Fruit fly (Drosophila melanogaster) whole organism: ENCODE measurements around the gene CG43056.

Experiments used
- CG8478 ChIP-seq: fragments of >200 bp; optimal IDR thresholded peaks from 2 replicates; lab custom pipeline; 2018; ENCODE audit warnings: inconsistent platforms
- Dll ChIP-seq: fragments of >200 bp; optimal IDR thresholded peaks from 2 replicates; lab custom pipeline; 2017
- EcR ChIP-seq, 2 experiments: fragments of >200 bp; optimal IDR thresholded peaks; 2 replicates each; lab custom pipeline; 2017; ENCODE audit warnings: missing biosample characterization in 2 of 2, missing genetic modification characterization in 2 of 2, missing genetic modification reagents in 2 of 2
- pan ChIP-seq: fragments of >200 bp; optimal IDR thresholded peaks from 2 replicates; lab custom pipeline; 2017
- psq ChIP-seq: fragments of >200 bp; optimal IDR thresholded peaks from 2 replicates; lab custom pipeline; 2017
- usp ChIP-seq: fragments of >200 bp; optimal IDR thresholded peaks from 2 replicates; lab custom pipeline; 2017; ENCODE audit warnings: missing biosample characterization, missing genetic modification characterization, mixed read lengths

Gene CG43056

dm6 chr2L:4433608-4434007 lies 4.0 kb upstream of the CG43056 start, which contains the start of the genes CG34177 and CG34178:
Gene CG34177, plus strand, starts transcription at chr2L:4433908.
Gene CG34178, plus strand, starts transcription at chr2L:4433908.
- no peak for TF ChIP-seq Dll (lab: Kevin White, UChicago)

dm6 chr2L:4440881-4441737 lies 3.5 kb downstream of the CG43056 start, which contains the start of gene CG15431:
Gene CG15431, minus strand, starts transcription at chr2L:4441282.
- TF ChIP-seq pan (lab: Kevin White, UChicago) (no peak), CG8478 (lab: Kevin White, UChicago) (no peak), usp (GFP tag; lab: Kevin White, UChicago) (no peak), Dll (lab: Kevin White, UChicago) (no peak), EcR (GFP tag; optimal IDR thresholded peaks at IDR 0.05; lab: Kevin White, UChicago) (no peak), psq (lab: Kevin White, UChicago) (no peak)

- TF ChIP-seq EcR (GFP tag; optimal IDR thresholded peaks at IDR 0.05; lab: Kevin White, UChicago) (no peak), CG8478 (lab: Kevin White, UChicago) (no peak), pan (lab: Kevin White, UChicago) (no peak), Dll (lab: Kevin White, UChicago) (no peak), usp (GFP tag; lab: Kevin White, UChicago) (no peak), psq (lab: Kevin White, UChicago) (no peak)
Observed at dm6 chr2L:4442010-4442587, 4.5 kb downstream of the CG43056 start, which contains the start of the genes Sfp24F and CG15432. Gene Sfp24F, minus strand, starts transcription at chr2L:4442060. Gene CG15432, plus strand, starts transcription at chr2L:4442320.

DNA sequence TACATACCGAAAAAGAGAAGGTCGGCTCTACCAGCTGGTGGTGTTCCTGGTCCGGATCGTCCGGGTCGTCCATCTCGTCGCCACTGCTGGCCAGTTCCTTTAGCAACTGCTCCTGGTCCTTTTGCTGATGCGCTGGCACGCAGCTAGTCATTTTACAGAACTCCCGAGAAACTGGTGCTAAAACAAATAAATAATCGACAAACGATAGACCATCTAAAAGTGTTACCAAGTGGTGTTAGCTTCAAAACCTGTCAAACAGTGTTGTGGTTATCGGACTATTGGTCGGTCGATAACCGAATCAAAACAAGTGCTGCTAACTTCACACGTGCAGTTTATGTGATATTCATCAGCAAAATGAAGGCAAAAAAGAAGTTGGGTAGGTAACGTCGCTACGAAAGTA lies 6.9 kb downstream of the CG43056 start, which contains the start of the genes morgue and Elp3:
Gene morgue, minus strand, starts transcription at position 224 of the 400 bp plus-strand sequence.
Gene Elp3, plus strand, starts transcription at position 276 of the 400 bp plus-strand sequence.
- TF ChIP-seq CG8478 (lab: Kevin White, UChicago) (no peak), Dll (lab: Kevin White, UChicago) (no peak), psq (lab: Kevin White, UChicago) (no peak), EcR (GFP tag; optimal IDR thresholded peaks at IDR 0.05; lab: Kevin White, UChicago) (no peak), pan (lab: Kevin White, UChicago) (no peak), usp (GFP tag; lab: Kevin White, UChicago) (no peak)

dm6 chr2L:4448582-4449016 lies 11.0 kb downstream of the CG43056 start, which contains the start of gene MFS18:
Gene MFS18, minus strand, starts transcription at chr2L:4448635.
- no peak for TF ChIP-seq Dll (lab: Kevin White, UChicago)
- TF ChIP-seq CG8478 (lab: Kevin White, UChicago), result no peak
- no peak for TF ChIP-seq pan (lab: Kevin White, UChicago)
- no peak for TF ChIP-seq usp (GFP tag; lab: Kevin White, UChicago)
- no peak for TF ChIP-seq EcR (GFP tag; optimal IDR thresholded peaks at IDR 0.05; lab: Kevin White, UChicago)
- TF ChIP-seq psq (lab: Kevin White, UChicago), result no peak

DNA sequence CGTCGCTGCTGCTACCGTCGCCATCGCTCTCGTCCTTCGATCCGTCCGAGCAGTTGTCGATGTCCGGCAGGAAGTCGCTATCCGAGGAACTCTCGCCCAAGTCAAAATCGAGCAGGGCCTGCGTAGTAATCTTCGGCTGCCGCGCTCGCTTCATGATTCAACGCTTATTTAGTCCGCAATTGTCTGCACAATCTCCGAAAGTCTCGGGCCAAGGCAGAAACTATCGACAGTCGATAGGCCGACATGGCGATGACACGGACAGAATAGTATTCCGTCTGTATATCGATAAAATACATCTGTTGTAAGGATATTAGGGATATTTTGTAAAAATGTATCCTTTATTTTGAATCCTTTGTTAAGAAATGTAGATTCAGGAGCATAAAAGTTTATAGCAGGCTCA lies 15.2 kb downstream of the CG43056 start, which contains the start of gene CG15439:
Gene CG15439, minus strand, starts transcription at position 241 of the 400 bp plus-strand sequence.
- no peak for TF ChIP-seq CG8478 (lab: Kevin White, UChicago)
- no peak for TF ChIP-seq usp (GFP tag; lab: Kevin White, UChicago)
- no peak for TF ChIP-seq psq (lab: Kevin White, UChicago)

dm6 chr2L:4454009-4454689 lies 16.6 kb downstream of the CG43056 start, which contains the start of the genes Secp43 and ND-B8:
Gene Secp43, minus strand, starts transcription at chr2L:4454453.
Gene ND-B8, plus strand, starts transcription at chr2L:4454626.
- TF ChIP-seq usp (GFP tag; lab: Kevin White, UChicago) (no peak), pan (lab: Kevin White, UChicago) (no peak), psq (lab: Kevin White, UChicago) (no peak), CG8478 (lab: Kevin White, UChicago) (no peak), Dll (lab: Kevin White, UChicago) (no peak), EcR (GFP tag; optimal IDR thresholded peaks at IDR 0.05; lab: Kevin White, UChicago) (no peak)

dm6 chr2L:4456539-4456994 lies 19.0 kb downstream of the CG43056 start, which contains the start of gene Gs1l:
Gene Gs1l, minus strand, starts transcription at chr2L:4456807.
- TF ChIP-seq psq (lab: Kevin White, UChicago) (no peak), Dll (lab: Kevin White, UChicago) (no peak), CG8478 (lab: Kevin White, UChicago) (no peak), pan (lab: Kevin White, UChicago) (no peak), usp (GFP tag; lab: Kevin White, UChicago) (no peak), EcR (GFP tag; optimal IDR thresholded peaks at IDR 0.05; lab: Kevin White, UChicago) (no peak)

DNA sequence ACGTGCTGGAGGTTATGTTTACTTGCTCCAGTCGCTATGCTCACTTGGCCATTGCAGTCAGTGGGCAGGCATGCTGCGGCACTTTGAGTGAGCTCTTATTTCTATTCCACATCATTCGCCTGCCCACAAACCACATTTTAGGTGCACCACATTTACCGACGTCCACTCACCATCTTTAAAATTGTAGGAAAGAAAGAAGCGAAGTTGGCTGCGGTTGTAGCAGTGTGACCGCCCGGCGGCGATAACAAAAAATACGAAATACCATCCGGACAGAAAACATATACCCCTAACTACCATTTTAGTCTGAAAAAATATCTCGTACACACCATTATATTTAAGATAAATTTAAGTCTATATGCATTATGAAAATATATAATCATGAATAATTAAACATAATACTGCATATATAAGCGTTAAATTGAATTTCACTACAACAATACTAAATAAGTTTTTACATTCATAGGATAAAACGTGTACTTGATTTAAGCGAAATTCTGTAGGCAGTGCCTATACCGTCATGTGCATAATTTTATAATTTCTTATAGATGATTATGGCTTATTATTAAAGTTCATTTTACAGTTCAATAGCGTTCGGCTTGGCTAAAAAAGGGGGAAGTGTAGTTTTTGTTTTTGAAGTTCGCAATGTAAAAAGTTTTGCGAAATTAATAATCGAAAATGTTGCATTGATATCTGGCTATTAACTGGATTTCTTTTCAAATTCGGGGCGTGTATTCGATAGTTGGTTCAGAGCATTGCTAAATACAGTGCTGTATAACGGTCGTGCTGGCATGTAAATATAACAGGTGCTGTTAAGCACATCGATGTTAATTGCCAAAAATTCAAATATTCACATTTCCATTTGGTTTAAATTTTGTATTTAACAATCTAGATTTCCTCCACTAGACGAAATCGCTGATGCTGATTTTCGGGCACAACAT lies 20.8 kb downstream of the CG43056 start, which contains the start of gene RpL27A:
Gene RpL27A, minus strand, starts transcription at position 246 of the 938 bp plus-strand sequence.
- TF ChIP-seq Dll (lab: Kevin White, UChicago), result no peak
- no peak for TF ChIP-seq psq (lab: Kevin White, UChicago)
- no peak for TF ChIP-seq pan (lab: Kevin White, UChicago)
- no peak for TF ChIP-seq EcR (GFP tag; optimal IDR thresholded peaks at IDR 0.05; lab: Kevin White, UChicago)
